Worm (Caenorhabditis elegans): ENCODE results near the gene par-4.

DNA sequence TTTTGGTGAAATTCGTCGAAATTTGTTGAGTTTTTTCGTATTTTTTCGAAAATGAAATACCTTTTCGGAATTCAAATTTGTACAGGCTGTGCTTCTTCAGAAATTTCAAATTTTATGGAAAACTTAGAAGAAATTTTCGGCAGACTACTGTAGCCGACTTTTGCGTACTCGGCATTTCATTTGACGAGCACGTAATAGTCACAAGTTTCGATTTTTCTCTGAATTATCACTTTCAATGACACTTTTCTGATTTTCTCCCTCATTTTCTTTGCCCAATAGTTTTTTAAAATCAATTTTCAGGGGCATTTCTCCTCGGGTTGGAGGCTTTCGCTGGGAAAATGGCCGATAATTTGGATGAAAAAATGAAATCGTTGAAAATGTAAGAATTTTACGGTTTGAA, 25.2 kb downstream of the par-4 start, which contains the start of gene fbxa-107:
- TF ChIP-seq Y56A3A.18 (GFP tag; IDR thresholded peaks at IDR 0.05) (no peak), xnd-1 (tag; optimal IDR thresholded peaks at IDR 0.05) (no peak), nfya-1 (tag; optimal IDR thresholded peaks at IDR 0.05; ENCODE audit: borderline replicate concordance, insufficient read depth) (no peak), madf-3 (GFP tag; IDR thresholded peaks at IDR 0.05) (no peak), nhr-90 (tag; optimal IDR thresholded peaks at IDR 0.05) (no peak), K12H6.12 (tag; optimal IDR thresholded peaks at IDR 0.05) (no peak), zim-3 (tag; optimal IDR thresholded peaks at IDR 0.05) (no peak), F52B5.7 (tag; optimal IDR thresholded peaks at IDR 0.05) (no peak), hrde-1 (tag; optimal IDR thresholded peaks at IDR 0.05; ENCODE audit: borderline replicate concordance) (no peak), ztf-26 (tag; optimal IDR thresholded peaks at IDR 0.05) (no peak), ama-1 (optimal IDR thresholded peaks at IDR 0.05) (no peak), ama-1 (GFP tag; optimal IDR thresholded peaks at IDR 0.05) (no peak)

All from whole organism, young adult.